Fruit fly (Drosophila melanogaster) S2 (cell line): ENCODE results near the gene Pif1A.

Source experiments
- CG8478 ChIP-seq: fragments of >200 bp; optimal IDR thresholded peaks from 2 replicates; lab custom pipeline; 2018
- CTCF ChIP-seq, 2 experiments: fragments of >200 bp; optimal IDR thresholded peaks; 2 replicates each; lab custom pipeline; 2018

The Pif1A gene

dm6 chr3R:8725179-8725578 lies 75.8 kb downstream of the Pif1A start, which contains the start of gene ouib:
ouib (plus strand) TSS chr3R:8725479.
- no peak for TF ChIP-seq CTCF (optimal IDR thresholded peaks at IDR 0.05; lab: Kevin White, UChicago)
- no peak for TF ChIP-seq CG8478 (lab: Kevin White, UChicago)
